Worm (Caenorhabditis elegans) whole organism, late embryonic: ENCODE results near the gene srsx-35.

Source experiments
- K02D7.2 ChIP-seq: sonication (generic microtip); optimal IDR thresholded peaks from 2 replicates; lab custom pipeline; 2017; ENCODE audit warnings: mild to moderate bottlenecking, missing genetic modification characterization, missing compliant biosample characterization
- ahr-1 ChIP-seq: sonication (generic microtip); optimal IDR thresholded peaks from 2 replicates; lab custom pipeline; 2016; ENCODE audit warnings: missing genetic modification characterization, missing compliant biosample characterization
- ceh-14 ChIP-seq: sonication (generic microtip); optimal IDR thresholded peaks from 2 replicates; lab custom pipeline; 2016; ENCODE audit warnings: missing genotype, missing genetic modification characterization, missing compliant biosample characterization
- ceh-19 ChIP-seq: fragments of 200-800 bp; sonication (Bioruptor generic); optimal IDR thresholded peaks from 2 replicates; lab custom pipeline; 2018; ENCODE audit warnings: mild to moderate bottlenecking, missing genetic modification characterization, missing compliant biosample characterization
- ceh-2 ChIP-seq: sonication (generic microtip); optimal IDR thresholded peaks from 2 replicates; lab custom pipeline; 2016; ENCODE audit warnings: missing genotype, missing genetic modification characterization, missing compliant biosample characterization
- ceh-30 ChIP-seq: fragments of 150-350 bp; optimal IDR thresholded peaks from 2 replicates; lab custom pipeline; 2014; ENCODE audit warnings: missing biosample characterization, missing genetic modification characterization
- ceh-34 ChIP-seq: sonication (generic microtip); optimal IDR thresholded peaks from 2 replicates; lab custom pipeline; 2016; ENCODE audit warnings: mild to moderate bottlenecking, missing genetic modification characterization, missing compliant biosample characterization
- ceh-48 ChIP-seq: sonication (generic microtip); optimal IDR thresholded peaks from 2 replicates; lab custom pipeline; 2016; ENCODE audit warnings: missing genetic modification characterization, inconsistent platforms, missing compliant biosample characterization
- ceh-9 ChIP-seq: sonication (generic microtip); optimal IDR thresholded peaks from 2 replicates; lab custom pipeline; 2016; ENCODE audit warnings: mild to moderate bottlenecking, missing genetic modification characterization, inconsistent platforms, missing compliant biosample characterization
- che-1 ChIP-seq: sonication (generic microtip); optimal IDR thresholded peaks from 2 replicates; lab custom pipeline; 2016; ENCODE audit warnings: mild to moderate bottlenecking, missing genetic modification characterization, missing compliant biosample characterization
- elt-2 ChIP-seq: sonication (generic microtip); optimal IDR thresholded peaks from 2 replicates; lab custom pipeline; 2016; ENCODE audit warnings: missing genetic modification reagents, missing genetic modification characterization, missing compliant biosample characterization
- ets-4 ChIP-seq: sonication (generic microtip); optimal IDR thresholded peaks from 2 replicates; lab custom pipeline; 2016; ENCODE audit warnings: missing genetic modification characterization, missing compliant biosample characterization
- fkh-10 ChIP-seq: fragments of 150-350 bp; optimal IDR thresholded peaks from 2 replicates; lab custom pipeline; 2014; ENCODE audit warnings: missing biosample characterization, missing genetic modification reagents, missing genetic modification characterization
- gmeb-2 ChIP-seq: sonication (generic microtip); optimal IDR thresholded peaks from 2 replicates; lab custom pipeline; 2016; ENCODE audit warnings: missing genetic modification characterization, inconsistent platforms, missing compliant biosample characterization
- hlh-13 ChIP-seq: fragments of 200-800 bp; sonication (Bioruptor generic); optimal IDR thresholded peaks from 2 replicates; lab custom pipeline; 2018; ENCODE audit warnings: mild to moderate bottlenecking, missing genetic modification characterization, missing compliant biosample characterization
- hlh-6 ChIP-seq: sonication (generic microtip); optimal IDR thresholded peaks from 2 replicates; lab custom pipeline; 2016; ENCODE audit warnings: missing genotype, missing genetic modification characterization, missing compliant biosample characterization
- hlh-8 ChIP-seq: sonication (generic microtip); optimal IDR thresholded peaks from 2 replicates; lab custom pipeline; 2016; ENCODE audit warnings: missing genotype, missing genetic modification characterization, missing compliant biosample characterization
- lin-11 ChIP-seq: fragments of 200-800 bp; sonication (Bioruptor generic); optimal IDR thresholded peaks from 2 replicates; lab custom pipeline; 2018; ENCODE audit warnings: mild to moderate bottlenecking, missing genetic modification characterization, missing compliant biosample characterization
- madf-2 ChIP-seq: sonication (generic microtip); optimal IDR thresholded peaks from 2 replicates; lab custom pipeline; 2017; ENCODE audit warnings: missing genetic modification characterization, missing compliant biosample characterization
- mec-3 ChIP-seq: sonication (generic microtip); optimal IDR thresholded peaks from 2 replicates; lab custom pipeline; 2016; ENCODE audit warnings: borderline replicate concordance, missing genetic modification characterization, missing compliant biosample characterization
- nfya-1 ChIP-seq: sonication (generic microtip); optimal IDR thresholded peaks from 2 replicates; lab custom pipeline; 2017; ENCODE audit warnings: missing genetic modification characterization, mild to moderate bottlenecking, missing compliant biosample characterization, antibody characterized with exemption, moderate library complexity
- nhr-11 ChIP-seq: fragments of 150-350 bp; optimal IDR thresholded peaks from 2 replicates; lab custom pipeline; 2014; ENCODE audit warnings: missing biosample characterization, missing genetic modification characterization
- npax-4 ChIP-seq: sonication (generic microtip); optimal IDR thresholded peaks from 2 replicates; lab custom pipeline; 2016; ENCODE audit warnings: missing genetic modification characterization, missing compliant biosample characterization
- pag-3 ChIP-seq: sonication (generic microtip); optimal IDR thresholded peaks from 2 replicates; lab custom pipeline; 2016; ENCODE audit warnings: missing compliant biosample characterization, missing genetic modification characterization, borderline replicate concordance
- pha-2 ChIP-seq: sonication (generic microtip); optimal IDR thresholded peaks from 2 replicates; lab custom pipeline; 2017; ENCODE audit warnings: mild to moderate bottlenecking, missing genetic modification characterization, missing compliant biosample characterization
- pha-4 ChIP-seq: fragments of 150-350 bp; optimal IDR thresholded peaks from 2 replicates; lab custom pipeline; 2018; ENCODE audit warnings: missing biosample characterization, missing genetic modification reagents, missing genetic modification characterization
- ref-2 ChIP-seq: sonication (generic microtip); optimal IDR thresholded peaks from 2 replicates; lab custom pipeline; 2016; ENCODE audit warnings: missing genetic modification characterization, missing compliant biosample characterization
- sdc-2 ChIP-seq: sonication (generic microtip); optimal IDR thresholded peaks from 2 replicates; lab custom pipeline; 2016; ENCODE audit warnings: missing genotype, missing genetic modification characterization, missing compliant biosample characterization
- sox-2 ChIP-seq: fragments of 200-800 bp; sonication (Bioruptor generic); IDR thresholded peaks from 2 replicates; pipeline ENCODE4 v1.3.6; 2022; ENCODE audit warnings: missing genetic modification reagents, missing genetic modification characterization, missing compliant biosample characterization
- syd-9 ChIP-seq: sonication (generic microtip); optimal IDR thresholded peaks from 2 replicates; lab custom pipeline; 2016; ENCODE audit warnings: mild to moderate bottlenecking, missing genetic modification characterization, moderate library complexity, missing compliant biosample characterization
- tbx-2 ChIP-seq: sonication (generic microtip); optimal IDR thresholded peaks from 2 replicates; lab custom pipeline; 2016; ENCODE audit warnings: missing genetic modification characterization, missing compliant biosample characterization
- ttx-3 ChIP-seq: sonication (generic microtip); optimal IDR thresholded peaks from 2 replicates; lab custom pipeline; 2016; ENCODE audit warnings: missing genetic modification reagents, missing genetic modification characterization, missing compliant biosample characterization
- unc-3 ChIP-seq, 2 experiments: fragments of 200-800 bp in 1 of 2; sonication (Bioruptor generic) in 1 of 2; sonication (generic microtip) in 1 of 2; conservative IDR thresholded peaks in 1 of 2; optimal IDR thresholded peaks in 1 of 2; 2 replicates each; pipeline versions ENCODE4 v1.3.6 to Lab custom; 2016 to 2022; ENCODE audit warnings: missing compliant biosample characterization in 2 of 2, missing genetic modification characterization in 2 of 2, missing genetic modification reagents in 1 of 2
- unc-86 ChIP-seq: sonication (generic microtip); optimal IDR thresholded peaks from 2 replicates; lab custom pipeline; 2016; ENCODE audit warnings: missing genetic modification characterization, missing compliant biosample characterization
- zip-5 ChIP-seq: sonication (generic microtip); optimal IDR thresholded peaks from 2 replicates; lab custom pipeline; 2016; ENCODE audit warnings: missing genetic modification characterization, missing compliant biosample characterization

srsx-35 gene

DNA sequence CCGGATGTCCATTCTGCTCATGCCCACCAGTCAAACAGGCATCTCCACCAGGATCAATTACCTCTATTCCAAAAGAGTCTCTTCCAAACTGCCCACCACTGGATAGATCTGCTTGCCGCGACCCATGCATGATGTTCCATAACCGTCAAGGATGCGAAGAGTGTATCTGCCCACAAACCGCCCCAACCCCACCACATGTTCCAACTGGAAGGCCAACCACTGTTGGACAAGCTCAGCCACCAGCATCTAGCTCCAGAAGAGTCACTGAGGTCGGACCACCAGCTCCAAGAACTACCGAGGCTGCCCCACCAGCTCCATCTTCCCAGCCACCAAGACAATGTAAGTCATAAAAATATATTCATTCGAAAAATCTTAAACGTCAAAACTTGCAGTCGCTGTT lies 10.6 kb upstream of the srsx-35 start:
- TF ChIP-seq sox-2 (GFP tag; lab: Robert Waterston, UW), result no peak
- TF ChIP-seq pha-2, result no peak
- TF ChIP-seq ahr-1 (tag; lab: Kevin White, UChicago), result no peak
- no peak for TF ChIP-seq lin-11 (tag; lab: Kevin White, UChicago)
- no peak for TF ChIP-seq mec-3 (tag; lab: Kevin White, UChicago)
- no peak for TF ChIP-seq ceh-34 (tag; lab: Kevin White, UChicago)
- no peak for TF ChIP-seq elt-2 (tag; lab: Kevin White, UChicago)
- TF ChIP-seq K02D7.2 (tag; lab: Kevin White, UChicago), result no peak
- TF ChIP-seq hlh-13 (GFP tag; lab: Kevin White, UChicago), result no peak
- TF ChIP-seq ceh-30 (tag; lab: Kevin White, UChicago), result no peak
- TF ChIP-seq ceh-19, result no peak
- TF ChIP-seq hlh-8 (tag; lab: Kevin White, UChicago), result no peak

ce11 chrV:20680189-20680588 lies 1.0 kb upstream of the srsx-35 start:
- TF ChIP-seq ceh-30 (tag; lab: Kevin White, UChicago), result no peak
- TF ChIP-seq ceh-14, result no peak
- no peak for TF ChIP-seq zip-5 (tag; lab: Kevin White, UChicago)
- TF ChIP-seq ceh-2, result no peak
- no peak for TF ChIP-seq nfya-1 (tag; lab: Kevin White, UChicago)
- TF ChIP-seq sdc-2, result no peak
- no peak for TF ChIP-seq ceh-48 (tag; lab: Kevin White, UChicago)
- no peak for TF ChIP-seq ceh-34 (tag; lab: Kevin White, UChicago)
- TF ChIP-seq fkh-10 (GFP tag; lab: Kevin White, UChicago), result no peak
- no peak for TF ChIP-seq che-1
- no peak for TF ChIP-seq pha-4 (tag; lab: Kevin White, UChicago)
- no peak for TF ChIP-seq syd-9 (tag; lab: Kevin White, UChicago)
- no peak for TF ChIP-seq unc-86 (tag; lab: Kevin White, UChicago)
- no peak for TF ChIP-seq npax-4 (tag; lab: Kevin White, UChicago)

DNA sequence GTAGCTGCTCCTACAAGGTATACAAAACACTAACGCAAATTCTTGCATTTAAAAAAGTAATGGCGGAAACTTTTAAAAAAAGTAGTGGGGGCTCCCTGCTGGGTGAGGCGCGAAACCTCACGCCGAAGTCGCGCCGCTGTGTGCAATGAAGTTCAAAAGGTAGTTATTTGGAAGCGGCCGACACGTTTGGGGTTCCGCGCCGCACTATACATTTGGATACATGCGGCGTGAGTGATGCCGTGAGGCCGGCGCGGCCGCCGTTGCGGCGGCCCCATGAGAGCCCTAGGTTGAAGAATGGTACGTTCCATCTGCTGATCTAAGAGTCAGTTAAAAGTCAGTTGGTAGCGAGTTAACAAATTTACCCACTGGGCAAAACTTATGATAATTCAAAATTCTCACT lies 604 bp downstream of the srsx-35 start:
- TF ChIP-seq gmeb-2 (tag; lab: Kevin White, UChicago) (no peak), sox-2 (GFP tag; lab: Robert Waterston, UW) (no peak), ref-2 (tag; lab: Kevin White, UChicago) (peak; percentile 8), ets-4 (tag; lab: Kevin White, UChicago) (no peak), tbx-2 (tag; lab: Kevin White, UChicago) (no peak), K02D7.2 (tag; lab: Kevin White, UChicago) (no peak), elt-2 (tag; lab: Kevin White, UChicago) (no peak)

DNA sequence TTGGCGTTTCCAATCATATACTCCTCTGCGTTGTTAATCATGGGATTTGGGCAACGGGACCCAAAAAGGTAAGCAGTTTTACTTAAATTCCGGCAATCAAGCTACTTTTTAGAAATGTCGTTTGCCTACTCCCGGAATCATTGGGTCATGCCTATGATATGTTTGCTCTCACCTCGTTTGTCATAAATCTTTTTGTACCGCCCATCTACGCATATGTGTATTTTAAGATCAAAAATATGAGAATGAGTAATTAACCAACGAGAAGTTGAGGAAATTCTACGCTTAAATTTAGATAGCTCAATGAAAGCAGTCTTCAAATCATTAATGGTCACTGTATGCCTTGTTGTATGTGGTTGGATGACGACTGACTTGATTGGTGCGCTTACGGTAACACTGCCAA lies 1.1 kb downstream of the srsx-35 start:
- TF ChIP-seq ttx-3 (tag; lab: Kevin White, UChicago), result no peak
- no peak for TF ChIP-seq hlh-6 (tag; lab: Kevin White, UChicago)
- no peak for TF ChIP-seq ceh-9
- no peak for TF ChIP-seq nhr-11 (tag; lab: Kevin White, UChicago)
- TF ChIP-seq madf-2 (tag; lab: Kevin White, UChicago), result no peak
- TF ChIP-seq unc-3 (GFP tag; conservative IDR thresholded peaks at IDR 0.05; lab: Robert Waterston, UW), result no peak
- TF ChIP-seq unc-3 (tag; optimal IDR thresholded peaks at IDR 0.05; lab: Kevin White, UChicago), result no peak
- no peak for TF ChIP-seq pag-3 (tag; lab: Kevin White, UChicago)
- no peak for TF ChIP-seq hlh-8 (tag; lab: Kevin White, UChicago)
- no peak for TF ChIP-seq ceh-30 (tag; lab: Kevin White, UChicago)
- TF ChIP-seq nfya-1 (tag; lab: Kevin White, UChicago), result no peak
